Fruit fly (Drosophila melanogaster) whole organism, embryonic: ENCODE results near the gene C901.

ENCODE experiments used
- CG15011 ChIP-seq: fragments of 200-800 bp; sonication (Bioruptor generic); optimal IDR thresholded peaks from 3 replicates; lab custom pipeline; 2018; ENCODE audit warnings: missing biosample characterization, mild to moderate bottlenecking, missing genetic modification characterization
- GATAe ChIP-seq: fragments of 200-800 bp; sonication (Bioruptor generic); conservative IDR thresholded peaks from 2 replicates; pipeline ENCODE4 v1.3.6; 2022; ENCODE audit warnings: missing biosample characterization, missing genetic modification characterization
- Mrtf ChIP-seq: fragments of 200-800 bp; sonication (Bioruptor generic); IDR thresholded peaks from 3 replicates; pipeline ENCODE4 v1.3.6; 2022; ENCODE audit warnings: missing biosample characterization, missing genetic modification characterization
- lola ChIP-seq, 3 experiments: fragments of >200 bp in 2 of 3; fragments of 200-800 bp in 1 of 3; sonication (Bioruptor generic) in 1 of 3; optimal IDR thresholded peaks; 2 replicates each; lab custom pipeline; 2017 to 2019; ENCODE audit warnings: missing biosample characterization in 3 of 3, missing genetic modification characterization in 3 of 3, mild to moderate bottlenecking in 1 of 3, moderate library complexity in 1 of 3
- tgo ChIP-seq: fragments of 200-800 bp; sonication (Bioruptor generic); IDR thresholded peaks from 3 replicates; pipeline ENCODE4 v1.3.6; 2022; ENCODE audit warnings: missing biosample characterization, missing genetic modification characterization

DNA sequence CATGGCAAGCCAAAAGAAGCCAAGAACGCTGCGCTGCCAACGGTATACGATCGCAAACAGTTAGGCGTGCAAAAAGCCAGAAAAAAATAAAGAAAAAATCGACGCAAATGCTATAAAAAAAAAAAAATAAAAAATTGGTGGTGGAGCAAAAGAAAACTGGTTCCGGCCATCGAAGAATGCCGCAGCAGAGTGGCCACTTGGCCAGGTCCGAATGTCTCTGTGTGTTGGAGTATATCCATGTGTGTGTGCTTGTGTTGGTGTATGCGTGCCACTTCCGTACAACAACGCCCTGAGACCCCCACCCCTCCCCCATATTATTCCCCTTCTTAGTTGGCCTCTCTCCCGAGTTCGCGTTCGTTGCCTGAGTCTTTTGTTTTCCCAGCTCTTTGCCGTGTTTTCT is 34.6 kb downstream of the C901 start:
- TF ChIP-seq Mrtf (GFP tag; lab: Robert Waterston, UW): no peak
- TF ChIP-seq lola (GFP tag; optimal IDR thresholded peaks at IDR 0.05; lab: Kevin White, UChicago): no peak
- no peak for TF ChIP-seq CG15011 (GFP tag; lab: Kevin White, UChicago)
- no peak for TF ChIP-seq tgo
- TF ChIP-seq GATAe (GFP tag; lab: Robert Waterston, UW): no peak
